Fruit fly (Drosophila melanogaster) whole organism, embryonic: ENCODE measurements around the gene Hacd1.

Experiments used
- Antp ChIP-seq: fragments of 200-800 bp; sonication (Bioruptor generic); optimal IDR thresholded peaks from 3 replicates; lab custom pipeline; 2016; ENCODE audit warnings: missing biosample characterization, missing genetic modification characterization
- Bdp1 ChIP-seq: fragments of 200-800 bp; sonication (Bioruptor generic); optimal IDR thresholded peaks from 3 replicates; lab custom pipeline; 2016; ENCODE audit warnings: missing biosample characterization, missing genetic modification characterization
- Blimp-1 ChIP-seq: fragments of 200-800 bp; sonication (Bioruptor generic); optimal IDR thresholded peaks from 3 replicates; lab custom pipeline; 2018; ENCODE audit warnings: missing biosample characterization, missing genetic modification characterization, mild to moderate bottlenecking, moderate library complexity, missing genetic modification reagents
- Bteb2 ChIP-seq: fragments of 200-800 bp; sonication (Bioruptor generic); optimal IDR thresholded peaks from 2 replicates; lab custom pipeline; 2016; ENCODE audit warnings: missing biosample characterization, missing genetic modification characterization
- CG10209 ChIP-seq: fragments of 200-800 bp; sonication (Bioruptor generic); optimal IDR thresholded peaks from 3 replicates; lab custom pipeline; 2017; ENCODE audit warnings: missing biosample characterization, mild to moderate bottlenecking, missing genetic modification characterization, missing genetic modification reagents
- CG11085 ChIP-seq: fragments of 200-800 bp; sonication (Bioruptor generic); IDR thresholded peaks from 2 replicates; pipeline ENCODE4 v1.3.6; 2022; ENCODE audit warnings: missing biosample characterization, missing genetic modification characterization
- CG1233 ChIP-seq: fragments of 200-800 bp; sonication (Bioruptor generic); optimal IDR thresholded peaks from 4 replicates; lab custom pipeline; 2018; ENCODE audit warnings: missing biosample characterization, mild to moderate bottlenecking, missing genetic modification characterization
- CG12391 ChIP-seq: fragments of 200-800 bp; sonication (Bioruptor generic); optimal IDR thresholded peaks from 3 replicates; lab custom pipeline; 2018; ENCODE audit warnings: missing biosample characterization, mild to moderate bottlenecking, missing genetic modification characterization, moderate library complexity
- CG13894 ChIP-seq: fragments of 200-800 bp; sonication (Bioruptor generic); optimal IDR thresholded peaks from 3 replicates; lab custom pipeline; 2018; ENCODE audit warnings: missing biosample characterization, mild to moderate bottlenecking, missing genetic modification characterization, moderate library complexity
- CG15479 ChIP-seq: fragments of 200-800 bp; sonication (Bioruptor generic); optimal IDR thresholded peaks from 3 replicates; lab custom pipeline; 2019; ENCODE audit warnings: missing biosample characterization, mild to moderate bottlenecking, missing genetic modification characterization, moderate library complexity
- CG16779 ChIP-seq: fragments of 200-800 bp; sonication (Bioruptor generic); IDR thresholded peaks from 2 replicates; pipeline ENCODE4 v1.3.6; 2022; ENCODE audit warnings: missing biosample characterization, missing genetic modification characterization
- CG17568 ChIP-seq: fragments of 200-800 bp; sonication (Bioruptor generic); optimal IDR thresholded peaks from 2 replicates; lab custom pipeline; 2018; ENCODE audit warnings: missing biosample characterization, mild to moderate bottlenecking, missing genetic modification characterization, moderate library complexity
- CG18011 ChIP-seq: fragments of 200-800 bp; sonication (Bioruptor generic); optimal IDR thresholded peaks from 2 replicates; lab custom pipeline; 2017; ENCODE audit warnings: missing biosample characterization, missing genetic modification characterization, mild to moderate bottlenecking, moderate library complexity, missing genotype
- CG32532 ChIP-seq: fragments of 200-800 bp; sonication (Bioruptor generic); IDR thresholded peaks from 2 replicates; pipeline ENCODE4 v1.3.6; 2022; ENCODE audit warnings: missing biosample characterization, missing genetic modification characterization
- CG3407 ChIP-seq: fragments of 200-800 bp; sonication (Bioruptor generic); optimal IDR thresholded peaks from 2 replicates; lab custom pipeline; 2018; ENCODE audit warnings: missing biosample characterization, mild to moderate bottlenecking, missing genetic modification characterization
- CG7357 ChIP-seq: fragments of 200-800 bp; sonication (Bioruptor generic); IDR thresholded peaks from 3 replicates; pipeline ENCODE4 v1.3.6; 2022; ENCODE audit warnings: missing biosample characterization, missing genetic modification characterization
- CG7928 ChIP-seq: fragments of 200-800 bp; sonication (Bioruptor generic); optimal IDR thresholded peaks from 2 replicates; lab custom pipeline; 2017; ENCODE audit warnings: missing biosample characterization, mild to moderate bottlenecking, missing genetic modification characterization
- CG9437 ChIP-seq: fragments of 200-800 bp; sonication (Bioruptor generic); optimal IDR thresholded peaks from 2 replicates; lab custom pipeline; 2018; ENCODE audit warnings: missing biosample characterization, mild to moderate bottlenecking, missing genetic modification characterization
- CG9876 ChIP-seq: fragments of 200-800 bp; sonication (Bioruptor generic); optimal IDR thresholded peaks from 2 replicates; lab custom pipeline; 2016; ENCODE audit warnings: missing biosample characterization, missing genetic modification characterization
- CkIIα-i1 ChIP-seq: fragments of 200-800 bp; sonication (Bioruptor generic); IDR thresholded peaks from 2 replicates; pipeline ENCODE4 v1.3.6; 2022; ENCODE audit warnings: missing biosample characterization, missing genetic modification characterization
- CoRest ChIP-seq: fragments of 200-800 bp; sonication (Bioruptor generic); optimal IDR thresholded peaks from 3 replicates; lab custom pipeline; 2018; ENCODE audit warnings: missing biosample characterization, mild to moderate bottlenecking, missing genetic modification characterization, moderate library complexity
- CrebB ChIP-seq: fragments of 200-800 bp; sonication (Bioruptor generic); optimal IDR thresholded peaks from 3 replicates; lab custom pipeline; 2018; ENCODE audit warnings: missing biosample characterization, mild to moderate bottlenecking, missing genetic modification characterization
- D19A ChIP-seq: fragments of 200-800 bp; optimal IDR thresholded peaks from 3 replicates; lab custom pipeline; 2019; ENCODE audit warnings: missing biosample characterization, mild to moderate bottlenecking, missing genetic modification characterization, moderate library complexity
- Elba2 ChIP-seq: fragments of 200-800 bp; sonication (Bioruptor generic); optimal IDR thresholded peaks from 3 replicates; lab custom pipeline; 2016; ENCODE audit warnings: missing biosample characterization, missing genetic modification characterization
- Gsc ChIP-seq: fragments of 200-800 bp; sonication (Bioruptor generic); IDR thresholded peaks from 2 replicates; pipeline ENCODE4 v1.3.6; 2022; ENCODE audit warnings: missing biosample characterization, missing genetic modification characterization
- HLH3B ChIP-seq: fragments of 200-800 bp; sonication (Bioruptor generic); IDR thresholded peaks from 2 replicates; pipeline ENCODE4 v1.3.6; 2022; ENCODE audit warnings: missing biosample characterization, missing genetic modification characterization
- HLH4C ChIP-seq: fragments of 200-800 bp; sonication (Bioruptor generic); IDR thresholded peaks from 3 replicates; pipeline ENCODE4 v1.3.6; 2022; ENCODE audit warnings: missing biosample characterization, missing genetic modification characterization; ENCODE audit not compliant: partially characterized antibody
- HmgZ ChIP-seq: fragments of 200-800 bp; sonication (Bioruptor generic); optimal IDR thresholded peaks from 2 replicates; lab custom pipeline; 2018; ENCODE audit warnings: missing biosample characterization, mild to moderate bottlenecking, missing genetic modification characterization
- Hmx ChIP-seq: fragments of 200-800 bp; sonication (Bioruptor generic); optimal IDR thresholded peaks from 2 replicates; lab custom pipeline; 2016; ENCODE audit warnings: missing biosample characterization, missing genetic modification characterization
- MTF-1 ChIP-seq: fragments of 200-800 bp; sonication (Bioruptor generic); optimal IDR thresholded peaks from 2 replicates; lab custom pipeline; 2018; ENCODE audit warnings: missing biosample characterization, mild to moderate bottlenecking, missing genetic modification characterization, borderline replicate concordance
- Med ChIP-seq: fragments of 200-800 bp; sonication (Bioruptor generic); peaks from one replicate; lab custom pipeline; 2016; ENCODE audit warnings: missing biosample characterization, missing genetic modification characterization, mild to moderate bottlenecking, inconsistent platforms, moderate library complexity
- Nf-YC ChIP-seq: fragments of 200-800 bp; optimal IDR thresholded peaks from 3 replicates; lab custom pipeline; 2019; ENCODE audit warnings: missing biosample characterization, mild to moderate bottlenecking, missing genetic modification characterization, moderate library complexity
- NfI ChIP-seq: fragments of 200-800 bp; sonication (Bioruptor generic); optimal IDR thresholded peaks from 3 replicates; lab custom pipeline; 2018; ENCODE audit warnings: missing biosample characterization, mild to moderate bottlenecking, missing genetic modification characterization, moderate library complexity
- Oaz ChIP-seq: fragments of 200-800 bp; sonication (Bioruptor generic); IDR thresholded peaks from 2 replicates; pipeline ENCODE4 v1.3.6; 2022; ENCODE audit warnings: missing biosample characterization, missing genetic modification characterization
- Vsx1 ChIP-seq: fragments of 200-800 bp; sonication (Bioruptor generic); optimal IDR thresholded peaks from 2 replicates; lab custom pipeline; 2017; ENCODE audit warnings: missing biosample characterization, mild to moderate bottlenecking, missing genetic modification characterization, missing genetic modification reagents
- Xbp1 ChIP-seq: fragments of 200-800 bp; sonication (Bioruptor generic); optimal IDR thresholded peaks from 3 replicates; lab custom pipeline; 2016; ENCODE audit warnings: missing biosample characterization, mild to moderate bottlenecking, missing genetic modification characterization
- dmrt11E ChIP-seq: fragments of 200-800 bp; sonication (Bioruptor generic); optimal IDR thresholded peaks from 3 replicates; lab custom pipeline; 2018; ENCODE audit warnings: missing biosample characterization, mild to moderate bottlenecking, missing genetic modification characterization, moderate library complexity
- fd102C ChIP-seq: fragments of 200-800 bp; sonication (Bioruptor generic); optimal IDR thresholded peaks from 2 replicates; lab custom pipeline; 2018; ENCODE audit warnings: missing biosample characterization, mild to moderate bottlenecking, missing genetic modification characterization, moderate library complexity
- gem ChIP-seq: fragments of 200-800 bp; sonication (Bioruptor generic); optimal IDR thresholded peaks from 2 replicates; lab custom pipeline; 2019; ENCODE audit warnings: missing biosample characterization, mild to moderate bottlenecking, missing genetic modification characterization, moderate library complexity
- gsb-n ChIP-seq: fragments of 200-800 bp; sonication (Bioruptor generic); optimal IDR thresholded peaks from 3 replicates; lab custom pipeline; 2018; ENCODE audit warnings: missing biosample characterization, mild to moderate bottlenecking, missing genetic modification characterization
- hkb ChIP-seq, 2 experiments: fragments of 200-800 bp in 1 of 2; fragments of >200 bp in 1 of 2; sonication (Bioruptor generic) in 1 of 2; IDR thresholded peaks in 1 of 2; optimal IDR thresholded peaks in 1 of 2; 2 replicates each; pipeline versions ENCODE4 v1.3.6 to Lab custom; 2017 to 2022; ENCODE audit warnings: missing biosample characterization in 1 of 2, missing genetic modification characterization in 1 of 2
- hth ChIP-seq: fragments of >200 bp; optimal IDR thresholded peaks from 2 replicates; lab custom pipeline; 2017; ENCODE audit warnings: inconsistent platforms
- odd ChIP-seq: fragments of 200-800 bp; sonication (Bioruptor generic); optimal IDR thresholded peaks from 2 replicates; lab custom pipeline; 2017; ENCODE audit warnings: missing biosample characterization, mild to moderate bottlenecking, missing genetic modification characterization
- pfk ChIP-seq: fragments of 200-800 bp; sonication (Bioruptor generic); optimal IDR thresholded peaks from 2 replicates; lab custom pipeline; 2018; ENCODE audit warnings: missing biosample characterization, mild to moderate bottlenecking, missing genetic modification characterization, moderate library complexity
- schlank ChIP-seq: fragments of 200-800 bp; sonication (Bioruptor generic); optimal IDR thresholded peaks from 2 replicates; lab custom pipeline; 2018; ENCODE audit warnings: missing biosample characterization, mild to moderate bottlenecking, missing genetic modification characterization
- scrt ChIP-seq: fragments of 200-800 bp; sonication (Bioruptor generic); optimal IDR thresholded peaks from 2 replicates; lab custom pipeline; 2018; ENCODE audit warnings: missing biosample characterization, mild to moderate bottlenecking, missing genetic modification characterization, moderate library complexity
- stwl ChIP-seq: fragments of 200-800 bp; sonication (Bioruptor generic); optimal IDR thresholded peaks from 3 replicates; lab custom pipeline; 2018; ENCODE audit warnings: missing biosample characterization, mild to moderate bottlenecking, missing genetic modification characterization, moderate library complexity
- sug ChIP-seq: fragments of 200-800 bp; optimal IDR thresholded peaks from 2 replicates; lab custom pipeline; 2019; ENCODE audit warnings: missing biosample characterization, mild to moderate bottlenecking, missing genetic modification characterization, moderate library complexity
- tgo ChIP-seq: fragments of 200-800 bp; sonication (Bioruptor generic); IDR thresholded peaks from 3 replicates; pipeline ENCODE4 v1.3.6; 2022; ENCODE audit warnings: missing biosample characterization, missing genetic modification characterization
- wek ChIP-seq: fragments of 200-800 bp; sonication (Bioruptor generic); optimal IDR thresholded peaks from 3 replicates; lab custom pipeline; 2018; ENCODE audit warnings: missing biosample characterization, mild to moderate bottlenecking, missing genetic modification characterization, moderate library complexity

Hacd1 gene

DNA sequence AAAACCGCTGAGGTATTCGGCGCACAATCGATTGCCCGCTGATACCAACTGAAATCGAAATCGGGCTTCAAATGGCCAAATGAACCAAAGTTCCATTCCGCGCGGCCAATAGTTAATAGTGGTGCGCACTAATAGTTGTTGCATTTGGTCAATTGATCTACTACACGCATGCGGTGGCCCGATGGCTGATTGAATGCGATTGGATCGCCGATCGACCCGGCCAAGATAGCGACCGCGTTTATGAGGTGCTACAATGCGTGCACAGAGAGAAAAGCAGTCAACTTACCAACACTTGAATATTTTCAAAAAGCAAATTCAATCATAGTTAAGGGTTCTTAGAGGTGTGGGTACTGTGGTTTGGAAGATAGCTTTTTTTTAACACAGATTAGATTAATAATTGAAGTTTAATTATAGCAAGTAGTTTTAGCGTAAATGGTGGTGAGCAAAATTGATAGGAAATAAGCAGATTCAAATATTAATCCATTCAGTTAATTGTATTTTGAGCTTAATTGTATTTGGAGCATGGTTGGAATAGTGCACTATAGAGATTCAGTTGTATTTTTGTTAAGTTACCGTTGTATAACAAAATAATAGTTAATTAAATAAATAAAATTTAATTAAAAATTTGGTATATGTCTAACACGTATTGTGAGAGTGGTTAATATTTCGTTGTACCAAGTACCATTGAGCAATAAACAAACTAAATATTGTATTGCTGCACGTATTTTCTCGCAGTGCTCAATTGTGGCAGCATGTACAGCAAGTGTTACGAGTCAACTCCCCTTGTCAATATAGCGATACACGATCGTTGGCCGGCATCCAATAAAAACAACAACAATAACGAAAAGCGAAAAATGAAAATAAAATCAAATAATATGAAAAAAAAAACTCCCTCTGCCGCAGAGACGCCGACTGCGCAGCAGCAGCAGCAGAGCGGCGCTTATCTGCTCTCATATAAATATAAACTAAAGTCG, 24.7 kb upstream of the Hacd1 start (continued):
- TF ChIP-seq pfk (no peak), Nf-YC (peak; percentile 52), scrt (GFP tag; lab: Kevin White, UChicago) (peak; percentile 6), Xbp1 (GFP tag; lab: Kevin White, UChicago) (peak; percentile 61), CG32532 (GFP tag; lab: Robert Waterston, UW) (peak; percentile 53), Vsx1 (GFP tag; lab: Kevin White, UChicago) (peak; percentile 43), wek (GFP tag; lab: Kevin White, UChicago) (peak; percentile 18), CG9437 (GFP tag; lab: Kevin White, UChicago) (peak; percentile 83), D19A (peak; percentile 36), Bdp1 (GFP tag; lab: Kevin White, UChicago) (no peak), tgo (GFP tag; lab: Robert Waterston, UW) (peak; percentile 55), odd (peak; percentile 53), CG15479 (GFP tag; lab: Kevin White, UChicago) (no peak), Bteb2 (GFP tag; lab: Kevin White, UChicago) (peak; percentile 10), Hmx (no peak), CG1233 (peak; percentile 54), schlank (tag; lab: Kevin White, UChicago) (no peak), Med (GFP tag; lab: Kevin White, UChicago) (peak; percentile 75), CG18011 (GFP tag; lab: Kevin White, UChicago) (no peak), CG11085 (GFP tag; lab: Robert Waterston, UW) (peak; percentile 63), CG9876 (GFP tag; lab: Kevin White, UChicago) (no peak), CG7928 (GFP tag; lab: Kevin White, UChicago) (no peak), hth (no peak), CG13894 (tag; lab: Kevin White, UChicago) (peak; percentile 1), gsb-n (tag; lab: Kevin White, UChicago) (no peak), Blimp-1 (peak; percentile 63), CG17568 (no peak), CrebB (no peak), HLH3B (GFP tag; lab: Robert Waterston, UW) (no peak), Gsc (GFP tag; lab: Robert Waterston, UW) (no peak), stwl (no peak), HLH4C (GFP tag; lab: Robert Waterston, UW) (no peak), fd102C (GFP tag; lab: Kevin White, UChicago) (no peak), Antp (GFP tag; lab: Kevin White, UChicago) (no peak), Oaz (no peak), MTF-1 (GFP tag; lab: Kevin White, UChicago) (no peak), CG16779 (no peak), HmgZ (no peak)

DNA sequence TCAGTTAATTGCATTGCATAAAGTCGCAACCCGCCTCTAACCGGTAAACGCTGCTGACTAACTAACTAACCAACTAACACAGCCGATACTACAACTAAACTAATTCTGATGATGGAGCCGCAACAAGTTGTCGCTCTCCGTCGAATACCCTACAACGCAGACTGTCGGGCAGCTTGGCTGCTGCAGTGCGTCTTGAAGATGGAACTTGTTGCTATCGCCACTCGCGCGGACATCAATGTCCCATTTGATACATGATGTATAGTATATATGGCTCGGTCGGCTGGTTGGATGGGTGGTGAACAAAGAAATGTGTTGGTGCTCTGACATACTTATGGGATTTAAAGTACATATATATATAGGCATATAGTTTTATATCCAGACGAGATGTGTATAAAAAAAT, 23.4 kb upstream of the Hacd1 start:
- TF ChIP-seq Oaz (no peak), Elba2 (GFP tag; lab: Kevin White, UChicago) (no peak), CG7357 (GFP tag; lab: Robert Waterston, UW) (no peak), gem (tag; lab: Kevin White, UChicago) (no peak), NfI (peak; percentile 8), dmrt11E (no peak), CG10209 (GFP tag; lab: Kevin White, UChicago) (peak; percentile 13), gsb-n (tag; lab: Kevin White, UChicago) (no peak), CG3407 (GFP tag; lab: Kevin White, UChicago) (no peak), CG12391 (no peak), CoRest (tag; lab: Kevin White, UChicago) (no peak), sug (tag; lab: Kevin White, UChicago) (no peak), hkb (optimal IDR thresholded peaks at IDR 0.05; lab: Kevin White, UChicago) (no peak), hkb (GFP tag; IDR thresholded peaks at IDR 0.05; lab: Robert Waterston, UW) (no peak), CkIIα-i1 (GFP tag; lab: Robert Waterston, UW) (no peak)
